Worm (Caenorhabditis elegans) whole organism, late embryonic: ENCODE measurements around the gene T21H3.5.

Experiments
- ceh-22 ChIP-seq: sonication (generic microtip); optimal IDR thresholded peaks from 2 replicates; lab custom pipeline; 2017; ENCODE audit warnings: missing biosample characterization, missing genetic modification characterization
- ceh-45 ChIP-seq: fragments of 200-800 bp; sonication (Bioruptor generic); IDR thresholded peaks from 2 replicates; pipeline ENCODE4 v1.3.6; 2022; ENCODE audit warnings: missing genetic modification reagents, missing genetic modification characterization, missing compliant biosample characterization
- che-1 ChIP-seq: sonication (generic microtip); optimal IDR thresholded peaks from 2 replicates; lab custom pipeline; 2016; ENCODE audit warnings: mild to moderate bottlenecking, missing genetic modification characterization, missing compliant biosample characterization
- elt-2 ChIP-seq: sonication (generic microtip); optimal IDR thresholded peaks from 2 replicates; lab custom pipeline; 2016; ENCODE audit warnings: missing genetic modification reagents, missing genetic modification characterization, missing compliant biosample characterization
- madf-2 ChIP-seq: sonication (generic microtip); optimal IDR thresholded peaks from 2 replicates; lab custom pipeline; 2017; ENCODE audit warnings: missing genetic modification characterization, missing compliant biosample characterization
- nhr-232 ChIP-seq: sonication (generic microtip); optimal IDR thresholded peaks from 2 replicates; lab custom pipeline; 2016; ENCODE audit warnings: missing genetic modification characterization, missing compliant biosample characterization
- npax-4 ChIP-seq: sonication (generic microtip); optimal IDR thresholded peaks from 2 replicates; lab custom pipeline; 2016; ENCODE audit warnings: missing genetic modification characterization, missing compliant biosample characterization
- pax-1 ChIP-seq: fragments of 150-350 bp; optimal IDR thresholded peaks from 2 replicates; lab custom pipeline; 2014; ENCODE audit warnings: missing biosample characterization, missing genetic modification characterization
- sox-2 ChIP-seq: fragments of 200-800 bp; sonication (Bioruptor generic); IDR thresholded peaks from 2 replicates; pipeline ENCODE4 v1.3.6; 2022; ENCODE audit warnings: missing genetic modification reagents, missing genetic modification characterization, missing compliant biosample characterization
- sox-4 ChIP-seq: sonication (generic microtip); optimal IDR thresholded peaks from 2 replicates; lab custom pipeline; 2017; ENCODE audit warnings: mild to moderate bottlenecking, missing genetic modification characterization, inconsistent platforms, missing compliant biosample characterization

DNA sequence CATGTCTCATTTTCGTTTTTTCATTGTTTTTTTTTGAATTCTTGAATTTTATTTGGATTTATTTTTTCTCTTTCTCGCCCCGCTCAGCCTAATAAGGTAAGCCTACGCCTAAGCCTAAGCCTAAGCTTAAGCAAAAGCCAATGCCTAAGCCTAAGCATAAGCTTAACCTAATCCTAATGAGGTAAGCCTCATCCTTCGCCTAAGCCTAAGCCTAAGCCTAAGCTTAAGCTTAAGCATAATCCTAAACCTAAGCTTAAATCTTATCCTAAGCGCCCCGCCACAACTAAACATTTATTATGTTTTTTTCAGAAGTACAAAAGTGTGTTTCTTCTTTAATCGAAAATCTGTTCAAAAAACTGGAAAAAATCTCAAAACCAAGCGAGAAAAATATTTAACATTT is 51.9 kb downstream of the T21H3.5 start:
- TF ChIP-seq sox-4 (tag; lab: Kevin White, UChicago) (no peak), ceh-45 (GFP tag; lab: Robert Waterston, UW) (no peak), nhr-232 (tag; lab: Kevin White, UChicago) (no peak), elt-2 (tag; lab: Kevin White, UChicago) (no peak), npax-4 (tag; lab: Kevin White, UChicago) (no peak), sox-2 (GFP tag; lab: Robert Waterston, UW) (no peak), ceh-22 (tag; lab: Kevin White, UChicago) (no peak), pax-1 (tag; lab: Kevin White, UChicago) (no peak), che-1 (no peak), madf-2 (tag; lab: Kevin White, UChicago) (no peak)
